Fruit fly (Drosophila melanogaster) S2 (cell line): ENCODE data around the gene mfrn.
"Not testable (repeated sequence)": the region's sequence is repeated elsewhere in the genome, so short reads cannot be mapped to it uniquely, and the experiment has no call there.

Experiments used
- CG8478 ChIP-seq: fragments of >200 bp; optimal IDR thresholded peaks from 2 replicates; lab custom pipeline; 2018
- CTCF ChIP-seq, 2 experiments: fragments of >200 bp; optimal IDR thresholded peaks; 2 replicates each; lab custom pipeline; 2018

dm6 chr3R:27963119-27963518 lies 15.3 kb upstream of the mfrn start, which contains the start of the genes CG31131 and CG4849:
- TF ChIP-seq CG8478 (lab: Kevin White, UChicago); CTCF (optimal IDR thresholded peaks at IDR 0.05; lab: Kevin White, UChicago): not testable (repeated sequence)
